Worm (Caenorhabditis elegans) whole organism, L2 larva: ENCODE measurements around the gene ipp-5.

Source experiments
- C34F6.9 ChIP-seq: fragments of 150-350 bp; optimal IDR thresholded peaks from 2 replicates; lab custom pipeline; 2014; ENCODE audit warnings: missing biosample characterization, missing genetic modification characterization
- F13H6.1 ChIP-seq: sonication (generic microtip); optimal IDR thresholded peaks from 2 replicates; lab custom pipeline; 2016; ENCODE audit warnings: missing genetic modification characterization, missing compliant biosample characterization
- R02D3.7 ChIP-seq: fragments of 150-350 bp; optimal IDR thresholded peaks from 2 replicates; lab custom pipeline; 2014; ENCODE audit warnings: missing biosample characterization, missing genetic modification characterization
- Y55F3AM.14 ChIP-seq: fragments of 200-800 bp; sonication (Bioruptor generic); optimal IDR thresholded peaks from 2 replicates; lab custom pipeline; 2018; ENCODE audit warnings: mild to moderate bottlenecking, missing genetic modification characterization, missing compliant biosample characterization
- ZK546.5 ChIP-seq: sonication (generic microtip); optimal IDR thresholded peaks from 2 replicates; lab custom pipeline; 2017; ENCODE audit warnings: missing biosample characterization, missing genetic modification characterization
- alr-1 ChIP-seq: fragments of 150-350 bp; optimal IDR thresholded peaks from 2 replicates; lab custom pipeline; 2014; ENCODE audit warnings: missing biosample characterization, missing genetic modification characterization
- blmp-1 ChIP-seq: sonication (generic microtip); optimal IDR thresholded peaks from 2 replicates; lab custom pipeline; 2017; ENCODE audit warnings: missing genetic modification characterization, mild to moderate bottlenecking, missing compliant biosample characterization, antibody characterized with exemption, moderate library complexity; ENCODE audit not compliant: insufficient read depth
- ceh-16 ChIP-seq: fragments of 150-350 bp; optimal IDR thresholded peaks from 2 replicates; lab custom pipeline; 2014; ENCODE audit warnings: missing biosample characterization, missing genetic modification characterization
- egl-27 ChIP-seq: sonication (generic microtip); optimal IDR thresholded peaks from 3 replicates; lab custom pipeline; 2017; ENCODE audit warnings: missing biosample characterization, missing genetic modification reagents, missing genetic modification characterization
- fos-1 ChIP-seq: fragments of 150-350 bp; optimal IDR thresholded peaks from 2 replicates; lab custom pipeline; 2014; ENCODE audit warnings: missing biosample characterization, missing genetic modification characterization
- lin-13 ChIP-seq: fragments of 150-350 bp; optimal IDR thresholded peaks from 2 replicates; lab custom pipeline; 2014; ENCODE audit warnings: missing biosample characterization, missing genetic modification reagents, missing genetic modification characterization
- lsy-2 ChIP-seq, 2 experiments: fragments of 150-350 bp in 1 of 2; sonication (generic microtip) in 1 of 2; optimal IDR thresholded peaks; 2 replicates each; lab custom pipeline; 2014 to 2017; ENCODE audit warnings: missing biosample characterization in 2 of 2, missing genetic modification characterization in 2 of 2
- mdl-1 ChIP-seq, 2 experiments: fragments of 150-350 bp in 1 of 2; sonication (generic microtip) in 1 of 2; optimal IDR thresholded peaks; 2 replicates each; lab custom pipeline; 2017; ENCODE audit warnings: missing biosample characterization in 2 of 2, missing genetic modification characterization in 2 of 2
- nhr-11 ChIP-seq: fragments of 150-350 bp; optimal IDR thresholded peaks from 2 replicates; lab custom pipeline; 2014; ENCODE audit warnings: missing biosample characterization, missing genetic modification characterization
- nhr-12 ChIP-seq: fragments of 150-350 bp; optimal IDR thresholded peaks from 2 replicates; lab custom pipeline; 2014; ENCODE audit warnings: missing biosample characterization, missing genetic modification characterization
- nhr-129 ChIP-seq: fragments of 150-350 bp; optimal IDR thresholded peaks from 2 replicates; lab custom pipeline; 2014; ENCODE audit warnings: missing biosample characterization, missing genetic modification characterization
- nhr-21 ChIP-seq: fragments of 150-350 bp; optimal IDR thresholded peaks from 2 replicates; lab custom pipeline; 2014; ENCODE audit warnings: missing biosample characterization, missing genetic modification characterization
- nhr-23 ChIP-seq: fragments of 150-350 bp; optimal IDR thresholded peaks from 2 replicates; lab custom pipeline; 2014; ENCODE audit warnings: missing biosample characterization, missing genetic modification reagents, missing genetic modification characterization
- nhr-237 ChIP-seq: fragments of 150-350 bp; optimal IDR thresholded peaks from 2 replicates; lab custom pipeline; 2014; ENCODE audit warnings: missing biosample characterization, missing genetic modification characterization
- nhr-25 ChIP-seq: fragments of 150-350 bp; sonication (generic microtip); optimal IDR thresholded peaks from 3 replicates; lab custom pipeline; 2014; ENCODE audit warnings: missing biosample characterization, missing genetic modification characterization
- nhr-6 ChIP-seq: fragments of 150-350 bp; optimal IDR thresholded peaks from 2 replicates; lab custom pipeline; 2014; ENCODE audit warnings: missing biosample characterization, missing genetic modification characterization
- peb-1 ChIP-seq: fragments of 150-350 bp; optimal IDR thresholded peaks from 2 replicates; lab custom pipeline; 2014; ENCODE audit warnings: missing biosample characterization, missing genetic modification characterization
- sem-4 ChIP-seq: fragments of 150-350 bp; optimal IDR thresholded peaks from 2 replicates; lab custom pipeline; 2014; ENCODE audit warnings: missing biosample characterization, missing genetic modification reagents, missing genetic modification characterization
- skn-1 ChIP-seq: sonication (generic microtip); optimal IDR thresholded peaks from 2 replicates; lab custom pipeline; 2017; ENCODE audit warnings: missing biosample characterization, missing genetic modification characterization
- sma-3 ChIP-seq: sonication (generic microtip); optimal IDR thresholded peaks from 2 replicates; lab custom pipeline; 2016; ENCODE audit warnings: missing genetic modification reagents, missing genetic modification characterization, missing compliant biosample characterization
- sma-9 ChIP-seq, 2 experiments: fragments of 150-350 bp in 1 of 2; sonication (generic microtip) in 1 of 2; optimal IDR thresholded peaks; 2 replicates each; lab custom pipeline; 2014 to 2016; ENCODE audit warnings: missing genetic modification characterization in 2 of 2, mild to moderate bottlenecking in 1 of 2, missing biosample characterization in 1 of 2, missing compliant biosample characterization in 1 of 2, missing genetic modification reagents in 1 of 2, moderate library complexity in 1 of 2
- snpc-4 ChIP-seq: fragments of 150-350 bp; optimal IDR thresholded peaks from 2 replicates; lab custom pipeline; 2014; ENCODE audit warnings: missing biosample characterization, missing genetic modification characterization
- unc-39 ChIP-seq: fragments of 150-350 bp; optimal IDR thresholded peaks from 2 replicates; lab custom pipeline; 2014; ENCODE audit warnings: missing biosample characterization, missing genetic modification characterization
- unc-55 ChIP-seq: fragments of 150-350 bp; sonication (generic microtip); optimal IDR thresholded peaks from 3 replicates; lab custom pipeline; 2014; ENCODE audit warnings: missing biosample characterization, missing genetic modification reagents, missing genetic modification characterization
- unc-62 ChIP-seq: fragments of 150-350 bp; optimal IDR thresholded peaks from 2 replicates; lab custom pipeline; 2014; ENCODE audit warnings: missing biosample characterization, missing genetic modification reagents, missing genetic modification characterization
- zag-1 ChIP-seq: fragments of 150-350 bp; optimal IDR thresholded peaks from 2 replicates; lab custom pipeline; 2014; ENCODE audit warnings: missing biosample characterization, missing genetic modification characterization
- ztf-11 ChIP-seq: sonication (generic microtip); optimal IDR thresholded peaks from 2 replicates; lab custom pipeline; 2017; ENCODE audit warnings: missing biosample characterization, missing genetic modification characterization
- ztf-4 ChIP-seq: fragments of 150-350 bp; optimal IDR thresholded peaks from 2 replicates; lab custom pipeline; 2014; ENCODE audit warnings: missing biosample characterization, missing genetic modification characterization

The ipp-5 gene

ce11 chrX:5985720-5986119 is 45.5 kb upstream of the ipp-5 start:
- no peak for TF ChIP-seq sma-9 (GFP tag; optimal IDR thresholded peaks at IDR 0.05; lab: Kevin White, UChicago)
- TF ChIP-seq sma-9 (tag; optimal IDR thresholded peaks at IDR 0.05; lab: Kevin White, UChicago) = no peak
- TF ChIP-seq fos-1 = peak; percentile 24
- TF ChIP-seq, all 48 proteins: peak for 1

- TF ChIP-seq skn-1 (tag; lab: Kevin White, UChicago) = no peak
Measured at ce11 chrX:5987910-5988309, 43.4 kb upstream of the ipp-5 start.

- TF ChIP-seq R02D3.7 = no peak
- no peak for TF ChIP-seq skn-1 (tag; lab: Kevin White, UChicago)
- TF ChIP-seq alr-1 (tag; lab: Kevin White, UChicago) = no peak
- TF ChIP-seq ztf-11 (tag; lab: Kevin White, UChicago) = no peak
- TF ChIP-seq nhr-11 (tag; lab: Kevin White, UChicago) = no peak
- no peak for TF ChIP-seq ztf-4 (tag; lab: Kevin White, UChicago)
- TF ChIP-seq F13H6.1 (tag; lab: Kevin White, UChicago) = no peak
- TF ChIP-seq snpc-4 (tag; lab: Kevin White, UChicago) = no peak
- TF ChIP-seq nhr-6 (tag; lab: Kevin White, UChicago) = no peak
- TF ChIP-seq egl-27 (tag; lab: Kevin White, UChicago) = no peak
- TF ChIP-seq fos-1 = no peak
- no peak for TF ChIP-seq ceh-16 (tag; lab: Kevin White, UChicago)
Measured at ce11 chrX:5992770-5993169, 38.5 kb upstream of the ipp-5 start, which contains the start of gene F22F4.5. Gene F22F4.5 (minus strand): TSS chrX:5992870.

ce11 chrX:5994004-5994403 is 37.3 kb upstream of the ipp-5 start:
- TF ChIP-seq nhr-25 (tag; lab: Kevin White, UChicago) (no peak), unc-55 (no peak), R02D3.7 (no peak), mdl-1 (tag; optimal IDR thresholded peaks at IDR 0.05; lab: Kevin White, UChicago) (no peak), skn-1 (tag; lab: Kevin White, UChicago) (no peak), unc-39 (no peak), F13H6.1 (tag; lab: Kevin White, UChicago) (no peak), nhr-21 (no peak), lin-13 (GFP tag; lab: Kevin White, UChicago) (no peak)
- TF ChIP-seq, all 48 proteins: peak for 0

ce11 chrX:5995613-5996206 is 35.6 kb upstream of the ipp-5 start, which contains the start of gene inx-3:
Gene inx-3 (plus strand): TSS chrX:5996156.
- TF ChIP-seq nhr-12 (tag; lab: Kevin White, UChicago) (no peak), fos-1 (no peak), sem-4 (tag; lab: Kevin White, UChicago) (no peak), ZK546.5 (no peak), peb-1 (tag; lab: Kevin White, UChicago) (no peak), unc-39 (no peak), nhr-237 (no peak), C34F6.9 (tag; lab: Kevin White, UChicago) (no peak), R02D3.7 (no peak), egl-27 (tag; lab: Kevin White, UChicago) (no peak), nhr-21 (no peak), skn-1 (tag; lab: Kevin White, UChicago) (no peak), Y55F3AM.14 (no peak), nhr-129 (tag; lab: Kevin White, UChicago) (no peak), blmp-1 (no peak), lsy-2 (tag; optimal IDR thresholded peaks at IDR 0.05; lab: Kevin White, UChicago) (no peak), sma-3 (no peak), snpc-4 (tag; lab: Kevin White, UChicago) (no peak), nhr-6 (tag; lab: Kevin White, UChicago) (no peak)

- no peak for TF ChIP-seq nhr-11 (tag; lab: Kevin White, UChicago)
- TF ChIP-seq unc-62 (GFP tag; lab: Kevin White, UChicago) = no peak
- no peak for TF ChIP-seq nhr-237
- TF ChIP-seq unc-55 = no peak
- no peak for TF ChIP-seq nhr-23 (tag; lab: Kevin White, UChicago)
- no peak for TF ChIP-seq zag-1 (tag; lab: Kevin White, UChicago)
Measured at ce11 chrX:5999103-5999554, 32.1 kb upstream of the ipp-5 start, which contains the start of gene F22F4.9. Gene F22F4.9 (minus strand): TSS chrX:5999504.
